Worm (Caenorhabditis elegans) whole organism, young adult: ENCODE data around the gene tbb-2.

Experiments used
- ama-1 ChIP-seq, 3 experiments: fragments of 150-350 bp in 1 of 3; sonication (generic microtip) in 2 of 3; optimal IDR thresholded peaks; 2 replicates each; lab custom pipeline; 2014 to 2018; ENCODE audit warnings: missing biosample characterization in 2 of 3, missing genetic modification characterization in 2 of 3, missing genetic modification reagents in 2 of 3
- aptf-3 ChIP-seq: fragments of 200-800 bp; sonication (Bioruptor generic); IDR thresholded peaks from 2 replicates; pipeline ENCODE4 v1.3.6; 2022; ENCODE audit warnings: missing genetic modification characterization, missing compliant biosample characterization

DNA sequence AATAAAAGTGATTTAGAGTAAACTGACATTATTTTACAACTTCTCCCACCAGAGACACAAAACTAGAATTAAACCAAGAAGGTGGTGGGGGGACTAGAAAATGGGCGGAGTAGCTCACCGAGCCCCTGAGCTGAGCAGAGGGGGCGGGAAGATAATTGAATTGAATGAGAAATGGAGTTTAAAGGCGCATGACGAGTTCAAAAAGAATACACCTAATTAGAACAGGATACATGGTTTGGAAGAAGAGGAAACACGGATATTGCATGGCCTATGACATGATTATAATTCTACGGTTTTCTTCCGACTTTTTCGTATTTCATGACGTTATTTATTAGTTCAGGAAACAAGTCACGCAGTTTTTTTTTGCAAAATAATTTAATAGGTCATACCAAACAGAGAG, 10.6 kb upstream of the tbb-2 start, which contains the start of gene T02C12.5:
- TF ChIP-seq ama-1 (optimal IDR thresholded peaks at IDR 0.05; lab: Kevin White, UChicago) (no peak), ama-1 (GFP tag; optimal IDR thresholded peaks at IDR 0.05; lab: Kevin White, UChicago) (no peak), aptf-3 (GFP tag; lab: Robert Waterston, UW) (no peak)
